Worm (Caenorhabditis elegans) whole organism, L3 larva: ENCODE results near the gene F35A5.2.
A peak's percentile ranks its signal among the peaks of the same experiment; 100 is the strongest.

Experiments
- R02D3.7 ChIP-seq: fragments of 150-350 bp; optimal IDR thresholded peaks from 2 replicates; lab custom pipeline; 2014; ENCODE audit warnings: missing biosample characterization, missing genetic modification characterization
- ZK546.5 ChIP-seq: sonication (generic microtip); optimal IDR thresholded peaks from 2 replicates; lab custom pipeline; 2017; ENCODE audit warnings: missing biosample characterization, missing genetic modification characterization
- aly-2 ChIP-seq: fragments of 150-350 bp; optimal IDR thresholded peaks from 2 replicates; lab custom pipeline; 2014; ENCODE audit warnings: missing biosample characterization, missing genetic modification characterization
- ama-1 ChIP-seq: fragments of 150-350 bp; optimal IDR thresholded peaks from 2 replicates; lab custom pipeline; 2018
- ceh-16 ChIP-seq: sonication (generic microtip); optimal IDR thresholded peaks from 2 replicates; lab custom pipeline; 2017; ENCODE audit warnings: missing biosample characterization, missing genetic modification characterization
- ceh-82 ChIP-seq: fragments of 150-350 bp; optimal IDR thresholded peaks from 2 replicates; lab custom pipeline; 2014; ENCODE audit warnings: missing biosample characterization, missing genetic modification characterization
- egl-5 ChIP-seq: fragments of 150-350 bp; optimal IDR thresholded peaks from 2 replicates; lab custom pipeline; 2017; ENCODE audit warnings: missing biosample characterization, missing genetic modification reagents, missing genetic modification characterization, inconsistent platforms
- elt-1 ChIP-seq: fragments of 150-350 bp; optimal IDR thresholded peaks from 2 replicates; lab custom pipeline; 2014; ENCODE audit warnings: missing biosample characterization, missing genetic modification characterization
- elt-2 ChIP-seq: sonication (generic microtip); optimal IDR thresholded peaks from 2 replicates; lab custom pipeline; 2016; ENCODE audit warnings: missing genetic modification reagents, mild to moderate bottlenecking, missing genetic modification characterization, missing compliant biosample characterization
- elt-3 ChIP-seq, 3 experiments: fragments of 150-350 bp in 1 of 3; sonication (generic microtip) in 2 of 3; optimal IDR thresholded peaks; 2 replicates in 2 of 3; 4 replicates in 1 of 3; lab custom pipeline; 2014 to 2017; ENCODE audit warnings: missing biosample characterization in 3 of 3, missing genetic modification characterization in 3 of 3
- eor-1 ChIP-seq, 2 experiments: fragments of 150-350 bp; optimal IDR thresholded peaks; 2 replicates each; lab custom pipeline; 2014 to 2018; ENCODE audit warnings: missing biosample characterization in 2 of 2, missing genetic modification characterization in 2 of 2
- fkh-2 ChIP-seq: fragments of 150-350 bp; optimal IDR thresholded peaks from 2 replicates; lab custom pipeline; 2014; ENCODE audit warnings: missing biosample characterization, missing genetic modification reagents, missing genetic modification characterization
- fos-1 ChIP-seq: fragments of 150-350 bp; optimal IDR thresholded peaks from 2 replicates; lab custom pipeline; 2014; ENCODE audit warnings: missing biosample characterization, missing genetic modification characterization
- hmg-11 ChIP-seq: sonication (generic microtip); optimal IDR thresholded peaks from 2 replicates; lab custom pipeline; 2016; ENCODE audit warnings: missing genetic modification characterization, missing compliant biosample characterization
- jun-1 ChIP-seq: fragments of 150-350 bp; optimal IDR thresholded peaks from 2 replicates; lab custom pipeline; 2014; ENCODE audit warnings: missing biosample characterization, missing genetic modification reagents, missing genetic modification characterization
- lin-39 ChIP-seq: fragments of 150-350 bp; optimal IDR thresholded peaks from 2 replicates; lab custom pipeline; 2018; ENCODE audit warnings: missing biosample characterization, missing genetic modification reagents, missing genetic modification characterization
- mdl-1 ChIP-seq: fragments of 150-350 bp; optimal IDR thresholded peaks from 2 replicates; lab custom pipeline; 2014; ENCODE audit warnings: missing biosample characterization, missing genetic modification characterization
- mml-1 ChIP-seq: fragments of 150-350 bp; sonication (generic microtip); optimal IDR thresholded peaks from 3 replicates; lab custom pipeline; 2014; ENCODE audit warnings: missing biosample characterization, missing genetic modification characterization
- nfya-1 ChIP-seq: sonication (generic microtip); optimal IDR thresholded peaks from 2 replicates; lab custom pipeline; 2017; ENCODE audit warnings: missing genetic modification characterization, mild to moderate bottlenecking, missing compliant biosample characterization, antibody characterized with exemption, moderate library complexity; ENCODE audit not compliant: insufficient read depth
- nhr-23 ChIP-seq: fragments of 150-350 bp; optimal IDR thresholded peaks from 2 replicates; lab custom pipeline; 2014; ENCODE audit warnings: missing biosample characterization, missing genetic modification reagents, missing genetic modification characterization
- nhr-25 ChIP-seq: sonication (generic microtip); optimal IDR thresholded peaks from 2 replicates; lab custom pipeline; 2017; ENCODE audit warnings: missing biosample characterization, missing genetic modification characterization
- nhr-43 ChIP-seq: sonication (generic microtip); optimal IDR thresholded peaks from 2 replicates; lab custom pipeline; 2016; ENCODE audit warnings: mild to moderate bottlenecking, missing genetic modification characterization, missing compliant biosample characterization; ENCODE audit not compliant: poor library complexity, severe bottlenecking
- nhr-67 ChIP-seq: fragments of 150-350 bp; optimal IDR thresholded peaks from 2 replicates; lab custom pipeline; 2014; ENCODE audit warnings: missing biosample characterization, missing genetic modification characterization
- nhr-76 ChIP-seq: fragments of 150-350 bp; sonication (generic microtip); optimal IDR thresholded peaks from 5 replicates; lab custom pipeline; 2014; ENCODE audit warnings: missing biosample characterization, missing genetic modification characterization
- nhr-77 ChIP-seq: fragments of 150-350 bp; optimal IDR thresholded peaks from 2 replicates; lab custom pipeline; 2014; ENCODE audit warnings: missing biosample characterization, missing genetic modification characterization
- pha-4 ChIP-seq: fragments of 150-350 bp; optimal IDR thresholded peaks from 2 replicates; lab custom pipeline; 2014; ENCODE audit warnings: missing biosample characterization, missing genetic modification reagents, missing genetic modification characterization
- pqm-1 ChIP-seq: fragments of 150-350 bp; optimal IDR thresholded peaks from 2 replicates; lab custom pipeline; 2017; ENCODE audit warnings: missing biosample characterization, missing genetic modification characterization, inconsistent platforms
- sea-2 ChIP-seq: fragments of 150-350 bp; sonication (generic microtip); optimal IDR thresholded peaks from 4 replicates; lab custom pipeline; 2014; ENCODE audit warnings: missing biosample characterization, missing genetic modification reagents, missing genetic modification characterization
- skn-1 ChIP-seq: fragments of 150-350 bp; optimal IDR thresholded peaks from 2 replicates; lab custom pipeline; 2014; ENCODE audit warnings: missing biosample characterization, missing genetic modification characterization
- tbx-2 ChIP-seq: sonication (generic microtip); optimal IDR thresholded peaks from 2 replicates; lab custom pipeline; 2016; ENCODE audit warnings: mild to moderate bottlenecking, missing genetic modification characterization, missing compliant biosample characterization
- unc-39 ChIP-seq: sonication (generic microtip); optimal IDR thresholded peaks from 4 replicates; lab custom pipeline; 2017; ENCODE audit warnings: missing biosample characterization, missing genetic modification characterization
- unc-62 ChIP-seq: fragments of 150-350 bp; sonication (generic microtip); optimal IDR thresholded peaks from 4 replicates; lab custom pipeline; 2014; ENCODE audit warnings: missing biosample characterization, missing genetic modification reagents, missing genetic modification characterization
- ztf-11 ChIP-seq: fragments of 150-350 bp; optimal IDR thresholded peaks from 2 replicates; lab custom pipeline; 2014; ENCODE audit warnings: missing biosample characterization, missing genetic modification characterization

Gene F35A5.2

ce11 chrX:3764295-3764694 lies 40.6 kb upstream of the F35A5.2 start, which contains the start of gene F47B7.3:
Gene F47B7.3, minus strand, starts transcription at chrX:3764395.
- no peak for TF ChIP-seq fos-1 (tag; lab: Kevin White, UChicago)

DNA sequence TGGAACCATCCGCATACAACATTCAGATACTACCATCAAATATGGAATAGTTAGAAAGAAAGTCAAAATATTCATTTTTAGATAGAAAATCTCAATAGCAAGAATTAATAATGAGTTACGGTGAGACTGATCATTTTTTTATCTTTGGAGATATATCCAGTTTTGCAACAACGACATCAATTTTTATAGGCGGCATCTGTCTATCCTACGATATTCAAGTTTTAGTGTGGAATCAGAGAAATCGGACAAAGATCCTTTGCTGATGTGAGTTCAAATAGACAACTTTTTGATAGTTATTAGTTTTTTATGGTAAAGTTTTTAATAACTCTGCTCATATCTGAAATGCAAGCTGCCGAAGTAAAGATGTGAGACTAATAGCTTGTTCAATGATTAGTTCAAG lies 38.4 kb upstream of the F35A5.2 start, which contains the start of gene F47B7.4:
Gene F47B7.4, minus strand, starts transcription at position 101 of the 400 bp plus-strand sequence.
- no peak for TF ChIP-seq ama-1
- TF ChIP-seq ceh-16 (tag; lab: Kevin White, UChicago) = no peak
- TF ChIP-seq pha-4 (tag; lab: Kevin White, UChicago) = no peak
- TF ChIP-seq eor-1 (tag; optimal IDR thresholded peaks at IDR 0.05; lab: Kevin White, UChicago) = no peak
- no peak for TF ChIP-seq nhr-67 (tag; lab: Kevin White, UChicago)
- no peak for TF ChIP-seq mdl-1 (tag; lab: Kevin White, UChicago)
- no peak for TF ChIP-seq aly-2 (tag; lab: Kevin White, UChicago)
- TF ChIP-seq, all 47 proteins: peak for 0

DNA sequence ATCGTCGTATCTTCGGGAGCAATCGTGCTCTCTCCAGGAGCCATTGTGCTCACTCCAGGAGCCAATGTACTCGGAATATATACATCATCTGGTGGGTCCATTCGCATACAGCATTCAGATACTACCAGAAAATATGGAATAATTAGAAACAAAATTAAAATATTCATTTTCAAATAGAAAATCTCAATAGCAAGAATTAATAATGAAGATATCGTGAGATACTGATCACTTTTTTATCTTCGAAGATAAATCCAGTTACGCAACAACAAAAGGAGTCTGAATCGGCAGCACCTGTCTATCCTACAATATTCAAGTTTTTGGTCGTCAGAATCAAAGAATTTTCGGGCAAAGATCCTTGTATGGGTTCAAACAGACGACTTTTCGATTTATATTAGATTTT lies 36.2 kb upstream of the F35A5.2 start, which contains the start of gene F47B7.5:
Gene F47B7.5, minus strand, starts transcription at position 101 of the 400 bp plus-strand sequence.
- no peak for TF ChIP-seq unc-62 (GFP tag; lab: Kevin White, UChicago)
- no peak for TF ChIP-seq aly-2 (tag; lab: Kevin White, UChicago)
- TF ChIP-seq skn-1 (tag; lab: Kevin White, UChicago) = no peak
- TF ChIP-seq ztf-11 (tag; lab: Kevin White, UChicago) = no peak
- no peak for TF ChIP-seq R02D3.7 (tag; lab: Kevin White, UChicago)
- TF ChIP-seq nfya-1 (tag; lab: Kevin White, UChicago) = no peak
- TF ChIP-seq hmg-11 (tag; lab: Kevin White, UChicago) = no peak
- TF ChIP-seq eor-1 (tag; optimal IDR thresholded peaks at IDR 0.05; lab: Kevin White, UChicago) = no peak
- TF ChIP-seq fkh-2 (tag; lab: Kevin White, UChicago) = no peak
- TF ChIP-seq ZK546.5 = no peak
- TF ChIP-seq mml-1 (tag; lab: Kevin White, UChicago) = no peak
- TF ChIP-seq jun-1 (tag; lab: Kevin White, UChicago) = no peak
- no peak for TF ChIP-seq elt-1 (tag; lab: Kevin White, UChicago)

- TF ChIP-seq pqm-1 (no peak), eor-1 (tag; optimal IDR thresholded peaks at IDR 0.05; lab: Kevin White, UChicago) (no peak), pha-4 (tag; lab: Kevin White, UChicago) (peak; percentile 53), nhr-43 (tag; lab: Kevin White, UChicago) (no peak), ZK546.5 (no peak), nhr-67 (tag; lab: Kevin White, UChicago) (no peak), elt-2 (peak; percentile 24), unc-39 (tag; lab: Kevin White, UChicago) (no peak), nhr-23 (tag; lab: Kevin White, UChicago) (peak; percentile 6), tbx-2 (tag; lab: Kevin White, UChicago) (no peak), egl-5 (tag; lab: Kevin White, UChicago) (no peak), nfya-1 (tag; lab: Kevin White, UChicago) (no peak), sea-2 (no peak), ztf-11 (tag; lab: Kevin White, UChicago) (no peak), lin-39 (no peak), elt-3 (tag; optimal IDR thresholded peaks at IDR 0.05; lab: Kevin White, UChicago) (no peak), nhr-77 (tag; lab: Kevin White, UChicago) (no peak), R02D3.7 (tag; lab: Kevin White, UChicago) (no peak)
These were observed 32.5 kb upstream of the F35A5.2 start, which contains the start of gene F47B7.2 for ce11 chrX:3772405-3772804. Gene F47B7.2, plus strand, starts transcription at chrX:3772762.

- TF ChIP-seq unc-39 (tag; lab: Kevin White, UChicago) (no peak), eor-1 (tag; optimal IDR thresholded peaks at IDR 0.05; lab: Kevin White, UChicago) (no peak), hmg-11 (tag; lab: Kevin White, UChicago) (no peak), ceh-82 (no peak), ztf-11 (tag; lab: Kevin White, UChicago) (no peak), nhr-23 (tag; lab: Kevin White, UChicago) (peak; percentile 42), nhr-76 (tag; lab: Kevin White, UChicago) (no peak), nhr-25 (no peak)
These were observed 31.7 kb upstream of the F35A5.2 start for ce11 chrX:3773233-3773632.
